Fruit fly (Drosophila melanogaster) whole organism: ENCODE data around the gene CG12682.

ENCODE experiments used
- Dll ChIP-seq: fragments of >200 bp; optimal IDR thresholded peaks from 2 replicates; lab custom pipeline; 2017
- EcR ChIP-seq, 2 experiments: fragments of >200 bp; optimal IDR thresholded peaks; 2 replicates each; lab custom pipeline; 2017; ENCODE audit warnings: missing biosample characterization in 2 of 2, missing genetic modification characterization in 2 of 2, missing genetic modification reagents in 2 of 2
- pan ChIP-seq: fragments of >200 bp; optimal IDR thresholded peaks from 2 replicates; lab custom pipeline; 2017
- psq ChIP-seq: fragments of >200 bp; optimal IDR thresholded peaks from 2 replicates; lab custom pipeline; 2017

dm6 chrX:4783775-4784174, 42.0 kb upstream of the CG12682 start, which contains the start of gene CG6978:
- TF ChIP-seq psq (lab: Kevin White, UChicago) (no peak), Dll (lab: Kevin White, UChicago) (no peak), pan (lab: Kevin White, UChicago) (no peak), EcR (GFP tag; optimal IDR thresholded peaks at IDR 0.05; lab: Kevin White, UChicago) (no peak)
